Worm (Caenorhabditis elegans): ENCODE measurements around the gene ZK180.8.

The ZK180.8 gene

DNA sequence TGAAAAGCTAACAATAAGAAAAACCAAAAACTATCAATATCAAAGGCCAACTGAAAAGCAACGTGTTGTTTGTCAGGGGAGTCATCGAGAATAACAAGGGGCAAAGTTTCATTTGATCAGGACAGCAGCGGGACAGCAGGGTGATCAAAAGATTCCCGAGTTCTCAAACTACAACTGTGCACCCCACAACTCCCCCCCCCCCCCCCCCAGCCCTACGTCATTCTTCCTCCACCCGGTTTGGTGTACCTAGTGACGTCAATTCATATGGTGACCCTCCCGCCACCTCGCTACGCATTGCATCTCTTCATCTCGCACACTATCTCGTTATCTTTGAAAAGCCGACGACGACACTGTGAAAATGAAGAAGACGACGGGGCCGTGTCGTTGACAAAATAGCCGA is 37.8 kb downstream of the ZK180.8 start (continued):
- TF ChIP-seq dox-1 (GFP tag; IDR thresholded peaks at IDR 0.05) (peak; percentile 51; the same call in 1 of the 2 replicates), akir-1 (GFP tag; optimal IDR thresholded peaks at IDR 0.05) (no peak), nhr-80 (tag; optimal IDR thresholded peaks at IDR 0.05) (no peak), somi-1 (GFP tag; optimal IDR thresholded peaks at IDR 0.05) (peak; percentile 16), mes-4 (tag; optimal IDR thresholded peaks at IDR 0.05) (no peak), hrde-1 (tag; optimal IDR thresholded peaks at IDR 0.05; ENCODE audit: borderline replicate concordance) (no peak), him-1 (tag; optimal IDR thresholded peaks at IDR 0.05) (no peak), B0261.1 (tag; optimal IDR thresholded peaks at IDR 0.05) (no peak), athp-1 (tag; optimal IDR thresholded peaks at IDR 0.05) (peak; percentile 45), sdz-38 (tag; optimal IDR thresholded peaks at IDR 0.05) (no peak), xnd-1 (tag; optimal IDR thresholded peaks at IDR 0.05) (no peak), K11D2.4 (GFP tag; IDR thresholded peaks at IDR 0.05) (peak; percentile 12; the same call in 1 of the 2 replicates), T07F8.4 (tag; optimal IDR thresholded peaks at IDR 0.05) (no peak), ztf-22 (GFP tag; optimal IDR thresholded peaks at IDR 0.05) (no peak), nfyb-1 (GFP tag; IDR thresholded peaks at IDR 0.05) (peak; percentile 37; the same call in 1 of the 2 replicates), lin-40 (tag; optimal IDR thresholded peaks at IDR 0.05) (no peak), tbx-9 (tag; optimal IDR thresholded peaks at IDR 0.05; ENCODE audit: borderline replicate concordance) (no peak), pbrm-1 (GFP tag; IDR thresholded peaks at IDR 0.05) (no peak), attf-6 (GFP tag; IDR thresholded peaks at IDR 0.05) (no peak), bed-2 (GFP tag; IDR thresholded peaks at IDR 0.05) (no peak), cebp-1 (GFP tag; IDR thresholded peaks at IDR 0.05) (no peak; the same call in 1 of the 2 replicates), cebp-1 (tag; optimal IDR thresholded peaks at IDR 0.05) (peak; percentile 66), ztf-6 (GFP tag; IDR thresholded peaks at IDR 0.05) (no peak), lin-26 (GFP tag; IDR thresholded peaks at IDR 0.05) (no peak), lir-1 (GFP tag; conservative IDR thresholded peaks at IDR 0.05) (no peak), chd-7 (tag; optimal IDR thresholded peaks at IDR 0.05) (peak; percentile 30), F33H1.4 (GFP tag; IDR thresholded peaks at IDR 0.05) (no peak), aptf-2 (GFP tag; conservative IDR thresholded peaks at IDR 0.05) (no peak), sptf-2 (GFP tag; optimal IDR thresholded peaks at IDR 0.05) (no peak), T26A5.8 (tag; optimal IDR thresholded peaks at IDR 0.05) (no peak), lsl-1 (GFP tag; optimal IDR thresholded peaks at IDR 0.05) (no peak)

DNA sequence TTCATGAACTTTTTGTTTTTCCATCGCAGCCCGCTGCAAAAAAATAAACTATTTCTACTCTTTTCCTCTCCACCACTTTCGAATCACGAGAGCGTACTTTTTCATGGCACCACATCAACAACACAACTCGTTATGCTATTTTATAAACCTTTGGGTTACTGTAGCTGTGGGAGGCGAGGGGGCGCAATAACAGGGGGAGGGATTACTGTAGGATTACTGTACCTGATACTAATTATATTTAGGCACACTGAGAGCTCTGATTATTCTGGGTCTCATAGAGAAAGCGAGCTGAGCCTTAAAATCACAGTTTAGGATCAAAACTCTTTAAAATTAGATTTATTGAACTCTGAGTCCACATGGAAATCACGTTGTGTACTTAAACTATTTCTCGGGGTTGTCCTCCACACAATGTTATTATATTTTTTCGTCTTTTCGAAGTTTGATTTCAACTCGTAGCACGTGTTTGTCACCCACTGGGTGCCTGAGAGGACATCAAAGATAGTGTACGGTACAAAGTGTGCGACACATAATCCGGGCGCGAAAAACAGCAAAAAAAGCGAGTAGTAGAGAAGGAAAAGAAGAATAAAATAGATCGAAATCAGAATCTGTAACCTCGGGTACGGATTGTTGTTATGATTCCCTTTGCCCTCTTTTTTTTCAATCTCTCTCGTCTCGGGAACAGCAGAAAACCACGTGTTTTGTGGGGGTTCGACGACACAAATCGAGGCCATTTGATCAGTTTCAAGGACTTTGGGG is 38.9 kb downstream of the ZK180.8 start:
- TF ChIP-seq let-526 (GFP tag; IDR thresholded peaks at IDR 0.05) (peak; percentile 8; the same call in 1 of the 2 replicates), attf-6 (GFP tag; IDR thresholded peaks at IDR 0.05) (0 out of 2 replicates have a peak, but pooled peaks have one; percentile 23), ztf-22 (GFP tag; optimal IDR thresholded peaks at IDR 0.05) (no peak), nhr-27 (tag; optimal IDR thresholded peaks at IDR 0.05) (no peak), mxl-1 (tag; optimal IDR thresholded peaks at IDR 0.05) (no peak), F52B5.7 (tag; optimal IDR thresholded peaks at IDR 0.05) (no peak), lir-1 (GFP tag; conservative IDR thresholded peaks at IDR 0.05) (0 out of 2 replicates have a peak, but pooled peaks have one; percentile 19), nfya-1 (tag; optimal IDR thresholded peaks at IDR 0.05; ENCODE audit: borderline replicate concordance, insufficient read depth) (no peak), lin-35 (GFP tag; optimal IDR thresholded peaks at IDR 0.05) (peak in 1 of 3 experiments; percentile 14), cebp-1 (GFP tag; IDR thresholded peaks at IDR 0.05) (no peak), cebp-1 (tag; optimal IDR thresholded peaks at IDR 0.05) (peak; percentile 44), bed-2 (GFP tag; IDR thresholded peaks at IDR 0.05) (no peak), Y53G8AR.9 (GFP tag; conservative IDR thresholded peaks at IDR 0.05) (no peak; the same call in 1 of the 2 replicates), B0035.1 (tag; optimal IDR thresholded peaks at IDR 0.05) (no peak), mes-4 (tag; optimal IDR thresholded peaks at IDR 0.05) (no peak), ZK185.1 (tag; optimal IDR thresholded peaks at IDR 0.05; ENCODE audit: poor library complexity, severe bottlenecking) (no peak), madf-10 (tag; optimal IDR thresholded peaks at IDR 0.05) (no peak), repo-1 (tag; optimal IDR thresholded peaks at IDR 0.05) (no peak), Y53F4B.3 (GFP tag; IDR thresholded peaks at IDR 0.05) (no peak), rcor-1 (GFP tag; IDR thresholded peaks at IDR 0.05) (no peak), hrde-1 (tag; optimal IDR thresholded peaks at IDR 0.05; ENCODE audit: borderline replicate concordance) (no peak), madf-6 (GFP tag; IDR thresholded peaks at IDR 0.05) (no peak), somi-1 (GFP tag; optimal IDR thresholded peaks at IDR 0.05) (no peak), lsy-27 (tag; optimal IDR thresholded peaks at IDR 0.05; ENCODE audit: borderline replicate concordance, insufficient read depth) (no peak)

Measured in whole organism, young adult.